Worm (Caenorhabditis elegans) whole organism, L1 larva: ENCODE measurements around the gene F44E2.4.

ENCODE experiments used
- C34B4.2 ChIP-seq: sonication (generic microtip); optimal IDR thresholded peaks from 2 replicates; lab custom pipeline; 2017; ENCODE audit warnings: mild to moderate bottlenecking, missing genetic modification characterization, missing compliant biosample characterization
- F16B12.6 ChIP-seq: fragments of 150-350 bp; optimal IDR thresholded peaks from 2 replicates; lab custom pipeline; 2014; ENCODE audit warnings: missing biosample characterization, missing genetic modification characterization
- Y116A8C.19 ChIP-seq: sonication (generic microtip); optimal IDR thresholded peaks from 2 replicates; lab custom pipeline; 2016; ENCODE audit warnings: missing compliant biosample characterization, missing genetic modification characterization, borderline replicate concordance
- aly-2 ChIP-seq: fragments of 150-350 bp; optimal IDR thresholded peaks from 2 replicates; lab custom pipeline; 2014; ENCODE audit warnings: missing biosample characterization, missing genetic modification characterization
- blmp-1 ChIP-seq: fragments of 150-350 bp; optimal IDR thresholded peaks from 2 replicates; lab custom pipeline; 2014; ENCODE audit warnings: missing biosample characterization, missing genetic modification characterization
- ceh-8 ChIP-seq: fragments of 200-800 bp; sonication (Bioruptor generic); optimal IDR thresholded peaks from 2 replicates; lab custom pipeline; 2018; ENCODE audit warnings: mild to moderate bottlenecking, missing genetic modification characterization, moderate library complexity, missing compliant biosample characterization
- ces-1 ChIP-seq: fragments of 150-350 bp; optimal IDR thresholded peaks from 2 replicates; lab custom pipeline; 2014; ENCODE audit warnings: missing biosample characterization, missing genetic modification reagents, missing genetic modification characterization
- dsc-1 ChIP-seq: sonication (generic microtip); optimal IDR thresholded peaks from 2 replicates; lab custom pipeline; 2016; ENCODE audit warnings: mild to moderate bottlenecking, missing genetic modification characterization, missing compliant biosample characterization
- efl-3 ChIP-seq: fragments of 200-800 bp; sonication (Bioruptor generic); optimal IDR thresholded peaks from 2 replicates; lab custom pipeline; 2018; ENCODE audit warnings: mild to moderate bottlenecking, missing genetic modification characterization, missing compliant biosample characterization
- egl-27 ChIP-seq, 2 experiments: fragments of 150-350 bp in 1 of 2; sonication (generic microtip); optimal IDR thresholded peaks; 3 replicates each; lab custom pipeline; 2017 to 2018; ENCODE audit warnings: missing biosample characterization in 2 of 2, missing genetic modification characterization in 2 of 2, missing genetic modification reagents in 2 of 2
- elt-2 ChIP-seq: sonication (generic microtip); optimal IDR thresholded peaks from 2 replicates; lab custom pipeline; 2016; ENCODE audit warnings: missing genetic modification characterization, mild to moderate bottlenecking, inconsistent platforms, missing compliant biosample characterization, missing genetic modification reagents
- elt-3 ChIP-seq, 6 experiments: fragments of 150-350 bp in 1 of 6; sonication (generic microtip); optimal IDR thresholded peaks; 2 replicates each; lab custom pipeline; 2017 to 2018; ENCODE audit warnings: missing biosample characterization in 6 of 6, missing genetic modification characterization in 6 of 6, inconsistent platforms in 1 of 6
- ets-5 ChIP-seq: fragments of 200-800 bp; sonication (Bioruptor generic); IDR thresholded peaks from 2 replicates; pipeline ENCODE4 v1.3.6; 2022; ENCODE audit warnings: missing genetic modification characterization, missing compliant biosample characterization
- fkh-4 ChIP-seq: sonication (generic microtip); optimal IDR thresholded peaks from 2 replicates; lab custom pipeline; 2016; ENCODE audit warnings: missing compliant biosample characterization, missing genetic modification characterization, borderline replicate concordance
- fos-1 ChIP-seq: fragments of 150-350 bp; optimal IDR thresholded peaks from 2 replicates; lab custom pipeline; 2014; ENCODE audit warnings: missing biosample characterization, missing genetic modification characterization
- grh-1 ChIP-seq: fragments of 200-800 bp; sonication (Bioruptor generic); IDR thresholded peaks from 2 replicates; pipeline ENCODE4 v1.3.6; 2022; ENCODE audit warnings: missing genetic modification reagents, missing genetic modification characterization, missing compliant biosample characterization
- hlh-17 ChIP-seq: fragments of 200-800 bp; sonication (Bioruptor generic); optimal IDR thresholded peaks from 2 replicates; lab custom pipeline; 2018; ENCODE audit warnings: missing genetic modification characterization, mild to moderate bottlenecking, missing compliant biosample characterization, moderate library complexity, borderline replicate concordance
- hpl-2 ChIP-seq: fragments of 150-350 bp; optimal IDR thresholded peaks from 2 replicates; lab custom pipeline; 2014; ENCODE audit warnings: missing biosample characterization, missing genetic modification reagents, missing genetic modification characterization
- irx-1 ChIP-seq: sonication (generic microtip); optimal IDR thresholded peaks from 2 replicates; lab custom pipeline; 2016; ENCODE audit warnings: missing genetic modification characterization, missing compliant biosample characterization
- isw-1 ChIP-seq: fragments of 200-800 bp; sonication (Bioruptor generic); IDR thresholded peaks from 2 replicates; pipeline ENCODE4 v1.3.6; 2022; ENCODE audit warnings: missing genetic modification characterization, missing compliant biosample characterization
- jun-1 ChIP-seq: fragments of 150-350 bp; optimal IDR thresholded peaks from 2 replicates; lab custom pipeline; 2014; ENCODE audit warnings: missing biosample characterization, missing genetic modification reagents, missing genetic modification characterization
- lin-35 ChIP-seq, 2 experiments: fragments of 150-350 bp; optimal IDR thresholded peaks; 2 replicates each; lab custom pipeline; 2014; ENCODE audit warnings: missing biosample characterization in 2 of 2, missing genetic modification characterization in 2 of 2, missing genetic modification reagents in 2 of 2
- lin-39 ChIP-seq: fragments of 150-350 bp; optimal IDR thresholded peaks from 2 replicates; lab custom pipeline; 2014; ENCODE audit warnings: missing biosample characterization, missing genetic modification reagents, missing genetic modification characterization
- mab-9 ChIP-seq: fragments of 200-800 bp; sonication (Bioruptor generic); IDR thresholded peaks from 2 replicates; pipeline ENCODE4 v1.3.6; 2022; ENCODE audit warnings: missing genetic modification reagents, missing genetic modification characterization, missing compliant biosample characterization
- mdl-1 ChIP-seq, 2 experiments: fragments of 150-350 bp; optimal IDR thresholded peaks; 2 replicates each; lab custom pipeline; 2014 to 2017; ENCODE audit warnings: missing biosample characterization in 2 of 2, missing genetic modification characterization in 2 of 2, inconsistent platforms in 1 of 2
- mef-2 ChIP-seq: fragments of 150-350 bp; optimal IDR thresholded peaks from 2 replicates; lab custom pipeline; 2014; ENCODE audit warnings: missing biosample characterization, missing genetic modification characterization
- nhr-28 ChIP-seq: fragments of 150-350 bp; optimal IDR thresholded peaks from 2 replicates; lab custom pipeline; 2014; ENCODE audit warnings: missing biosample characterization, missing genetic modification characterization
- nhr-47 ChIP-seq: sonication (generic microtip); optimal IDR thresholded peaks from 2 replicates; lab custom pipeline; 2016; ENCODE audit warnings: mild to moderate bottlenecking, missing genetic modification characterization, moderate library complexity, missing compliant biosample characterization
- nhr-71 ChIP-seq: sonication (generic microtip); optimal IDR thresholded peaks from 2 replicates; lab custom pipeline; 2016; ENCODE audit warnings: mild to moderate bottlenecking, missing genetic modification characterization, moderate library complexity, missing compliant biosample characterization
- nhr-76 ChIP-seq: sonication (generic microtip); optimal IDR thresholded peaks from 2 replicates; lab custom pipeline; 2017; ENCODE audit warnings: missing biosample characterization, missing genetic modification characterization
- nhr-77 ChIP-seq: fragments of 150-350 bp; optimal IDR thresholded peaks from 2 replicates; lab custom pipeline; 2014; ENCODE audit warnings: missing biosample characterization, missing genetic modification characterization
- pag-3 ChIP-seq: sonication (generic microtip); optimal IDR thresholded peaks from 2 replicates; lab custom pipeline; 2017; ENCODE audit warnings: missing genetic modification characterization, mild to moderate bottlenecking, missing compliant biosample characterization, antibody characterized with exemption, borderline replicate concordance; ENCODE audit not compliant: insufficient read depth
- pax-3 ChIP-seq: fragments of 200-800 bp; sonication (Bioruptor generic); optimal IDR thresholded peaks from 2 replicates; lab custom pipeline; 2018; ENCODE audit warnings: mild to moderate bottlenecking, missing genetic modification characterization, moderate library complexity, missing compliant biosample characterization
- pqm-1 ChIP-seq: sonication (generic microtip); optimal IDR thresholded peaks from 3 replicates; lab custom pipeline; 2017; ENCODE audit warnings: missing biosample characterization, missing genetic modification characterization
- snu-23 ChIP-seq: sonication (generic microtip); optimal IDR thresholded peaks from 2 replicates; lab custom pipeline; 2016; ENCODE audit warnings: missing genetic modification characterization, missing compliant biosample characterization
- sox-4 ChIP-seq: sonication (generic microtip); optimal IDR thresholded peaks from 2 replicates; lab custom pipeline; 2016; ENCODE audit warnings: missing genetic modification characterization, missing compliant biosample characterization
- sptf-1 ChIP-seq: fragments of 150-350 bp; optimal IDR thresholded peaks from 2 replicates; lab custom pipeline; 2014; ENCODE audit warnings: missing biosample characterization, missing genetic modification characterization
- sup-37 ChIP-seq: fragments of 200-800 bp; sonication (Bioruptor generic); optimal IDR thresholded peaks from 2 replicates; lab custom pipeline; 2018; ENCODE audit warnings: mild to moderate bottlenecking, missing genetic modification characterization, missing compliant biosample characterization
- swsn-7 ChIP-seq: sonication (generic microtip); optimal IDR thresholded peaks from 2 replicates; lab custom pipeline; 2016; ENCODE audit warnings: missing genetic modification characterization, missing compliant biosample characterization
- tbx-2 ChIP-seq: sonication (generic microtip); optimal IDR thresholded peaks from 2 replicates; lab custom pipeline; 2016; ENCODE audit warnings: missing genetic modification characterization, missing compliant biosample characterization
- unc-30 ChIP-seq: sonication (generic microtip); optimal IDR thresholded peaks from 2 replicates; lab custom pipeline; 2017; ENCODE audit warnings: missing biosample characterization, missing genetic modification characterization
- unc-62 ChIP-seq: fragments of 150-350 bp; optimal IDR thresholded peaks from 2 replicates; lab custom pipeline; 2014; ENCODE audit warnings: missing biosample characterization, missing genetic modification reagents, missing genetic modification characterization
- unc-86 ChIP-seq: sonication (generic microtip); optimal IDR thresholded peaks from 2 replicates; lab custom pipeline; 2016; ENCODE audit warnings: missing genetic modification characterization, missing compliant biosample characterization
- vab-15 ChIP-seq: sonication (generic microtip); optimal IDR thresholded peaks from 2 replicates; lab custom pipeline; 2017; ENCODE audit warnings: missing genotype, mild to moderate bottlenecking, missing genetic modification characterization, missing compliant biosample characterization
- xbp-1 ChIP-seq: sonication (generic microtip); optimal IDR thresholded peaks from 2 replicates; lab custom pipeline; 2016; ENCODE audit warnings: missing genetic modification characterization, missing compliant biosample characterization
- zag-1 ChIP-seq: fragments of 150-350 bp; optimal IDR thresholded peaks from 2 replicates; lab custom pipeline; 2014; ENCODE audit warnings: missing biosample characterization, missing genetic modification characterization
- zip-4 ChIP-seq: fragments of 200-800 bp; sonication (Bioruptor generic); optimal IDR thresholded peaks from 2 replicates; lab custom pipeline; 2018; ENCODE audit warnings: mild to moderate bottlenecking, missing genetic modification characterization, moderate library complexity, missing compliant biosample characterization
- ztf-11 ChIP-seq, 2 experiments: sonication (generic microtip); optimal IDR thresholded peaks; 2 replicates each; lab custom pipeline; 2016 to 2017; ENCODE audit warnings: missing genetic modification characterization in 2 of 2, missing biosample characterization in 1 of 2, missing compliant biosample characterization in 1 of 2
- ztf-4 ChIP-seq: fragments of 150-350 bp; optimal IDR thresholded peaks from 2 replicates; lab custom pipeline; 2014; ENCODE audit warnings: missing biosample characterization, missing genetic modification characterization

F44E2.4 gene

ce11 chrIII:8873990-8874668, 35.9 kb upstream of the F44E2.4 start (continued):
- TF ChIP-seq ets-5 (no peak), nhr-71 (peak; percentile 92), hpl-2 (GFP tag; lab: Kevin White, UChicago) (no peak), unc-62 (no peak), xbp-1 (peak; percentile 66), ceh-8 (no peak), nhr-76 (no peak), sptf-1 (tag; lab: Kevin White, UChicago) (no peak), mdl-1 (tag; optimal IDR thresholded peaks at IDR 0.05; lab: Kevin White, UChicago) (peak in 1 of 2 experiments; percentile 35), pag-3 (tag; lab: Kevin White, UChicago) (no peak), lin-39 (tag; lab: Kevin White, UChicago) (peak; percentile 70), lin-35 (GFP tag; optimal IDR thresholded peaks at IDR 0.05; lab: Kevin White, UChicago) (peak; percentile 44 to 75), irx-1 (peak; percentile 54), mef-2 (peak; percentile 72), isw-1 (GFP tag; lab: Robert Waterston, UW) (peak; percentile 62), swsn-7 (tag; lab: Kevin White, UChicago) (peak; percentile 88), egl-27 (tag; optimal IDR thresholded peaks at IDR 0.05; lab: Kevin White, UChicago) (peak in 1 of 2 experiments; percentile 35), sup-37 (GFP tag; lab: Kevin White, UChicago) (no peak), nhr-47 (tag; lab: Kevin White, UChicago) (peak; percentile 85), jun-1 (tag; lab: Kevin White, UChicago) (peak; percentile 66), efl-3 (GFP tag; lab: Kevin White, UChicago) (no peak), hlh-17 (GFP tag; lab: Kevin White, UChicago) (no peak), mab-9 (GFP tag; lab: Robert Waterston, UW) (peak; percentile 32; the same call in 1 of the 2 replicates), vab-15 (tag; lab: Kevin White, UChicago) (no peak), ztf-11 (tag; optimal IDR thresholded peaks at IDR 0.05; lab: Kevin White, UChicago) (peak in 1 of 2 experiments; percentile 82), pqm-1 (tag; lab: Kevin White, UChicago) (no peak), elt-2 (no peak), F16B12.6 (tag; lab: Kevin White, UChicago) (peak; percentile 21), sox-4 (tag; lab: Kevin White, UChicago) (peak; percentile 13), elt-3 (tag; optimal IDR thresholded peaks at IDR 0.05; lab: Kevin White, UChicago) (no peak), fos-1 (peak; percentile 72)

- TF ChIP-seq efl-3 (GFP tag; lab: Kevin White, UChicago) (no peak), tbx-2 (tag; lab: Kevin White, UChicago) (peak; percentile 32), ets-5 (no peak), swsn-7 (tag; lab: Kevin White, UChicago) (peak; percentile 39), zag-1 (no peak), snu-23 (GFP tag; lab: Kevin White, UChicago) (peak; percentile 8), blmp-1 (tag; lab: Kevin White, UChicago) (no peak), ces-1 (GFP tag; lab: Kevin White, UChicago) (no peak), aly-2 (tag; lab: Kevin White, UChicago) (no peak), fkh-4 (tag; lab: Kevin White, UChicago) (no peak), grh-1 (GFP tag; lab: Robert Waterston, UW) (no peak), vab-15 (tag; lab: Kevin White, UChicago) (no peak), dsc-1 (tag; lab: Kevin White, UChicago) (no peak), unc-86 (no peak), unc-30 (no peak), F16B12.6 (tag; lab: Kevin White, UChicago) (no peak), lin-39 (tag; lab: Kevin White, UChicago) (no peak), pag-3 (tag; lab: Kevin White, UChicago) (no peak), ztf-4 (tag; lab: Kevin White, UChicago) (no peak), nhr-77 (tag; lab: Kevin White, UChicago) (no peak), mab-9 (GFP tag; lab: Robert Waterston, UW) (no peak), nhr-71 (peak; percentile 19), lin-35 (GFP tag; optimal IDR thresholded peaks at IDR 0.05; lab: Kevin White, UChicago) (peak in 1 of 2 experiments; percentile 8), elt-3 (tag; optimal IDR thresholded peaks at IDR 0.05; lab: Kevin White, UChicago) (no peak), nhr-28 (no peak), pax-3 (no peak), Y116A8C.19 (tag; lab: Kevin White, UChicago) (no peak), zip-4 (GFP tag; lab: Kevin White, UChicago) (no peak), C34B4.2 (no peak)
Observed at ce11 chrIII:8873045-8873457, 34.8 kb upstream of the F44E2.4 start.
